Worm (Caenorhabditis elegans): ENCODE measurements around the gene emc-6.
A peak's percentile ranks its signal among the peaks of the same experiment; 100 is the strongest.

- TF ChIP-seq nhr-237 (tag; optimal IDR thresholded peaks at IDR 0.05) (no peak), ztf-11 (tag; optimal IDR thresholded peaks at IDR 0.05) (no peak), elt-2 (tag; optimal IDR thresholded peaks at IDR 0.05) (peak; percentile 49), nhr-11 (tag; optimal IDR thresholded peaks at IDR 0.05) (no peak), fkh-10 (GFP tag; optimal IDR thresholded peaks at IDR 0.05) (no peak), ama-1 (optimal IDR thresholded peaks at IDR 0.05) (no peak), ztf-4 (tag; optimal IDR thresholded peaks at IDR 0.05) (no peak), nhr-28 (tag; optimal IDR thresholded peaks at IDR 0.05) (no peak), elt-3 (tag; optimal IDR thresholded peaks at IDR 0.05) (no peak)
These were observed 38.3 kb upstream of the emc-6 start, which contains the start of gene klo-1 for ce11 chrIV:7747838-7748237.
